Worm (Caenorhabditis elegans): Measurements from ENCODE around the gene gpd-3.
A peak's percentile ranks its signal among the peaks of the same experiment; 100 is the strongest.

gpd-3 gene

DNA sequence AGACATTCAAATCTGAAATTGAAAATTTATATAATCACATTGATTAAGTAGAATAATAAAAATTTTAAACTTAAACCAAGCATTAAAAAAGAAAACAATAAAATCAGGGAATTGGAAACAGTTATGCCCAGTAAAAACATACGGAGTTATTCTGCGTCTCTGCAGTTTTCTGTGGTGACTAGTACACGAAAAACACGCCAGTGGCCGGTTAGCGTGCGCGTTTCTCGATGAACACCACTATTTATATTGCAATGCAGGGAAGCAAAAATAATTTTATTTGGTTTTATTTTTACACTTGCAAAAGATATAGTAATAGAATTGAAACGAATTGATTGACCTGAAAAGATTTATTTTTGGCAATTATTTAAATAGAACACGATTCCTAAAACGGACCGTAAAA is 13.3 kb downstream of the gpd-3 start, which contains the start of gene sec-3 (continued):
- TF ChIP-seq nhr-20 (tag; optimal IDR thresholded peaks at IDR 0.05) (peak; percentile 91), efl-3 (GFP tag; optimal IDR thresholded peaks at IDR 0.05) (no peak), pag-3 (tag; optimal IDR thresholded peaks at IDR 0.05; ENCODE audit: borderline replicate concordance, insufficient read depth) (no peak), ces-1 (GFP tag; optimal IDR thresholded peaks at IDR 0.05) (no peak), nhr-90 (tag; optimal IDR thresholded peaks at IDR 0.05; ENCODE audit: poor library complexity) (peak; percentile 94), egl-27 (tag; optimal IDR thresholded peaks at IDR 0.05) (no peak), nhr-71 (tag; optimal IDR thresholded peaks at IDR 0.05) (peak; percentile 93), nhr-47 (tag; optimal IDR thresholded peaks at IDR 0.05) (peak; percentile 92), nhr-77 (tag; optimal IDR thresholded peaks at IDR 0.05) (peak; percentile 81), egl-13 (tag; optimal IDR thresholded peaks at IDR 0.05) (peak; percentile 74), lin-39 (tag; optimal IDR thresholded peaks at IDR 0.05) (peak; percentile 90), hlh-4 (tag; optimal IDR thresholded peaks at IDR 0.05) (no peak), unc-86 (tag; optimal IDR thresholded peaks at IDR 0.05) (peak; percentile 81), F16B12.6 (tag; optimal IDR thresholded peaks at IDR 0.05) (peak; percentile 60), C04F5.9 (tag; optimal IDR thresholded peaks at IDR 0.05) (peak; percentile 49), lin-15B (tag; optimal IDR thresholded peaks at IDR 0.05) (no peak), dpl-1 (GFP tag; optimal IDR thresholded peaks at IDR 0.05) (peak; percentile 67 to 82 (median 80)), zag-1 (tag; optimal IDR thresholded peaks at IDR 0.05) (no peak), pax-3 (tag; optimal IDR thresholded peaks at IDR 0.05) (peak; percentile 62), lsy-2 (tag; optimal IDR thresholded peaks at IDR 0.05) (peak; percentile 85 to 89), mdl-1 (tag; optimal IDR thresholded peaks at IDR 0.05) (peak in 1 of 2 experiments; percentile 76), hpl-2 (GFP tag; optimal IDR thresholded peaks at IDR 0.05) (peak; percentile 48), irx-1 (tag; optimal IDR thresholded peaks at IDR 0.05) (peak; percentile 83), Y116A8C.19 (tag; optimal IDR thresholded peaks at IDR 0.05; ENCODE audit: borderline replicate concordance) (no peak), sox-4 (tag; optimal IDR thresholded peaks at IDR 0.05) (peak; percentile 15), nhr-12 (tag; optimal IDR thresholded peaks at IDR 0.05) (no peak), snpc-4 (tag; optimal IDR thresholded peaks at IDR 0.05) (peak; percentile 83), nhr-85 (tag) (peak; percentile 88), fkh-4 (tag; optimal IDR thresholded peaks at IDR 0.05; ENCODE audit: borderline replicate concordance) (peak; percentile 37), elt-2 (tag; optimal IDR thresholded peaks at IDR 0.05) (peak; percentile 85), pqm-1 (tag; optimal IDR thresholded peaks at IDR 0.05) (no peak), tlp-1 (tag; optimal IDR thresholded peaks at IDR 0.05) (no peak), lir-3 (tag; optimal IDR thresholded peaks at IDR 0.05; ENCODE audit: poor library complexity) (peak; percentile 62), nhr-11 (tag; optimal IDR thresholded peaks at IDR 0.05) (peak; percentile 65), skn-1 (tag; optimal IDR thresholded peaks at IDR 0.05) (peak; percentile 64), ztf-11 (tag; optimal IDR thresholded peaks at IDR 0.05) (peak in 1 of 2 experiments; percentile 51), ceh-63 (GFP tag; optimal IDR thresholded peaks at IDR 0.05) (no peak), mep-1 (tag; optimal IDR thresholded peaks at IDR 0.05) (peak; percentile 96), efl-1 (optimal IDR thresholded peaks at IDR 0.05) (peak; percentile 75 to 79), efl-1 (GFP tag; optimal IDR thresholded peaks at IDR 0.05 in 1 of 2) (peak; percentile 64 to 96), mef-2 (tag; optimal IDR thresholded peaks at IDR 0.05) (no peak), ceh-8 (GFP tag; optimal IDR thresholded peaks at IDR 0.05) (peak; percentile 66), hlh-17 (GFP tag; optimal IDR thresholded peaks at IDR 0.05; ENCODE audit: borderline replicate concordance) (no peak), nhr-237 (tag; optimal IDR thresholded peaks at IDR 0.05) (peak; percentile 69), mab-9 (GFP tag; IDR thresholded peaks at IDR 0.05) (peak; percentile 54; the same call in 1 of the 2 replicates), unc-30 (tag; optimal IDR thresholded peaks at IDR 0.05) (no peak), ztf-4 (tag; optimal IDR thresholded peaks at IDR 0.05) (peak; percentile 57), unc-62 (GFP tag; optimal IDR thresholded peaks at IDR 0.05) (no peak), grh-1 (GFP tag; IDR thresholded peaks at IDR 0.05) (peak; percentile 70), rnt-1 (tag; optimal IDR thresholded peaks at IDR 0.05) (peak; percentile 94), C16A3.4 (tag; optimal IDR thresholded peaks at IDR 0.05) (peak; percentile 91), isw-1 (GFP tag; IDR thresholded peaks at IDR 0.05) (peak; percentile 72), swsn-7 (tag; optimal IDR thresholded peaks at IDR 0.05) (peak; percentile 92)

All from whole organism, L1 larva.